Fruit fly (Drosophila melanogaster) whole organism, embryonic: ENCODE results near the gene CG10584.

Experiments used
- Abd-B ChIP-seq: fragments of 200-800 bp; sonication (Bioruptor generic); optimal IDR thresholded peaks from 2 replicates; lab custom pipeline; 2018; ENCODE audit warnings: missing biosample characterization, mild to moderate bottlenecking, missing genetic modification characterization, moderate library complexity
- Ada2b ChIP-seq: fragments of 200-800 bp; sonication (Bioruptor generic); IDR thresholded peaks from 2 replicates; pipeline ENCODE4 v1.3.6; 2022; ENCODE audit warnings: missing biosample characterization, missing genetic modification characterization
- Atf3 ChIP-seq: fragments of 200-800 bp; sonication (Bioruptor generic); optimal IDR thresholded peaks from 3 replicates; lab custom pipeline; 2016; ENCODE audit warnings: missing biosample characterization, missing genetic modification characterization
- CG10543 ChIP-seq: fragments of 200-800 bp; sonication (Bioruptor generic); optimal IDR thresholded peaks from 3 replicates; lab custom pipeline; 2017; ENCODE audit warnings: missing biosample characterization, mild to moderate bottlenecking, missing genetic modification characterization, moderate library complexity
- CG11085 ChIP-seq: fragments of 200-800 bp; sonication (Bioruptor generic); IDR thresholded peaks from 2 replicates; pipeline ENCODE4 v1.3.6; 2022; ENCODE audit warnings: missing biosample characterization, missing genetic modification characterization
- CG13296 ChIP-seq: fragments of 200-800 bp; sonication (Bioruptor generic); optimal IDR thresholded peaks from 3 replicates; lab custom pipeline; 2018; ENCODE audit warnings: missing biosample characterization, mild to moderate bottlenecking, missing genetic modification characterization
- CG13424 ChIP-seq: fragments of 200-800 bp; sonication (Bioruptor generic); optimal IDR thresholded peaks from 2 replicates; lab custom pipeline; 2019; ENCODE audit warnings: missing biosample characterization, mild to moderate bottlenecking, missing genetic modification characterization, moderate library complexity
- CG14014 ChIP-seq: fragments of 200-800 bp; sonication (Bioruptor generic); IDR thresholded peaks from 2 replicates; pipeline ENCODE4 v1.3.6; 2022; ENCODE audit warnings: missing biosample characterization, missing genetic modification characterization
- CG14050 ChIP-seq: fragments of 200-800 bp; sonication (Bioruptor generic); IDR thresholded peaks from 3 replicates; pipeline ENCODE4 v1.3.6; 2022; ENCODE audit warnings: missing biosample characterization, missing genetic modification characterization
- CG14965 ChIP-seq: fragments of 200-800 bp; sonication (Bioruptor generic); optimal IDR thresholded peaks from 2 replicates; lab custom pipeline; 2016; ENCODE audit warnings: missing biosample characterization, missing genetic modification characterization, borderline replicate concordance
- CG15011 ChIP-seq: fragments of 200-800 bp; sonication (Bioruptor generic); optimal IDR thresholded peaks from 3 replicates; lab custom pipeline; 2018; ENCODE audit warnings: missing biosample characterization, mild to moderate bottlenecking, missing genetic modification characterization
- CG15269 ChIP-seq: fragments of 200-800 bp; sonication (Bioruptor generic); optimal IDR thresholded peaks from 2 replicates; lab custom pipeline; 2018; ENCODE audit warnings: missing biosample characterization, mild to moderate bottlenecking, missing genetic modification characterization, moderate library complexity
- CG15479 ChIP-seq: fragments of 200-800 bp; sonication (Bioruptor generic); optimal IDR thresholded peaks from 3 replicates; lab custom pipeline; 2019; ENCODE audit warnings: missing biosample characterization, mild to moderate bottlenecking, missing genetic modification characterization, moderate library complexity
- CG15696 ChIP-seq: fragments of 200-800 bp; sonication (Bioruptor generic); optimal IDR thresholded peaks from 2 replicates; lab custom pipeline; 2019; ENCODE audit warnings: missing biosample characterization, mild to moderate bottlenecking, missing genetic modification characterization, moderate library complexity
- CG1602 ChIP-seq: fragments of 200-800 bp; sonication (Bioruptor generic); optimal IDR thresholded peaks from 3 replicates; lab custom pipeline; 2016; ENCODE audit warnings: missing biosample characterization, missing genetic modification characterization
- CG17912 ChIP-seq: fragments of 200-800 bp; sonication (Bioruptor generic); optimal IDR thresholded peaks from 2 replicates; lab custom pipeline; 2018; ENCODE audit warnings: missing biosample characterization, mild to moderate bottlenecking, missing genetic modification characterization
- CG18262 ChIP-seq: fragments of 200-800 bp; optimal IDR thresholded peaks from 3 replicates; lab custom pipeline; 2019; ENCODE audit warnings: missing biosample characterization, mild to moderate bottlenecking, missing genetic modification characterization, moderate library complexity
- CG2120 ChIP-seq: fragments of 200-800 bp; sonication (Bioruptor generic); optimal IDR thresholded peaks from 3 replicates; lab custom pipeline; 2016; ENCODE audit warnings: missing biosample characterization, missing genetic modification characterization
- CG42726 ChIP-seq: fragments of 200-800 bp; sonication (Bioruptor generic); IDR thresholded peaks from 2 replicates; pipeline ENCODE4 v1.3.6; 2022; ENCODE audit warnings: missing biosample characterization, missing genetic modification characterization; ENCODE audit not compliant: partially characterized antibody
- CG4730 ChIP-seq: fragments of 200-800 bp; sonication (Bioruptor generic); IDR thresholded peaks from 2 replicates; pipeline ENCODE4 v1.3.6; 2022; ENCODE audit warnings: missing biosample characterization, missing genetic modification characterization
- CG6813 ChIP-seq: fragments of 200-800 bp; sonication (Bioruptor generic); optimal IDR thresholded peaks from 2 replicates; lab custom pipeline; 2017; ENCODE audit warnings: missing biosample characterization, missing genetic modification characterization, mild to moderate bottlenecking, moderate library complexity, missing genetic modification reagents
- CG7839 ChIP-seq: fragments of 200-800 bp; sonication (Bioruptor generic); optimal IDR thresholded peaks from 3 replicates; lab custom pipeline; 2018; ENCODE audit warnings: missing biosample characterization, mild to moderate bottlenecking, missing genetic modification characterization, moderate library complexity
- CG8359 ChIP-seq: fragments of 200-800 bp; sonication (Bioruptor generic); optimal IDR thresholded peaks from 2 replicates; lab custom pipeline; 2017; ENCODE audit warnings: missing biosample characterization, mild to moderate bottlenecking, missing genetic modification characterization, borderline replicate concordance
- Doc2 ChIP-seq: fragments of 200-800 bp; sonication (Bioruptor generic); IDR thresholded peaks from 2 replicates; pipeline ENCODE4 v1.3.6; 2022; ENCODE audit warnings: missing biosample characterization, missing genetic modification characterization
- HmgZ ChIP-seq: fragments of 200-800 bp; sonication (Bioruptor generic); optimal IDR thresholded peaks from 2 replicates; lab custom pipeline; 2018; ENCODE audit warnings: missing biosample characterization, mild to moderate bottlenecking, missing genetic modification characterization
- MESR4 ChIP-seq: fragments of 200-800 bp; sonication (Bioruptor generic); optimal IDR thresholded peaks from 2 replicates; lab custom pipeline; 2018; ENCODE audit warnings: missing biosample characterization, mild to moderate bottlenecking, missing genetic modification characterization, moderate library complexity
- Meics ChIP-seq: fragments of 200-800 bp; sonication (Bioruptor generic); optimal IDR thresholded peaks from 2 replicates; lab custom pipeline; 2017; ENCODE audit warnings: missing biosample characterization, mild to moderate bottlenecking, missing genetic modification characterization
- Neu2 ChIP-seq: fragments of 200-800 bp; sonication (Bioruptor generic); optimal IDR thresholded peaks from 3 replicates; lab custom pipeline; 2016; ENCODE audit warnings: missing biosample characterization, missing genetic modification characterization, borderline replicate concordance
- Ptx1 ChIP-seq: fragments of 200-800 bp; sonication (Bioruptor generic); IDR thresholded peaks from 2 replicates; pipeline ENCODE4 v1.3.6; 2022; ENCODE audit warnings: missing biosample characterization, missing genetic modification characterization
- YL-1 ChIP-seq: fragments of 200-800 bp; sonication (Bioruptor generic); optimal IDR thresholded peaks from 3 replicates; lab custom pipeline; 2017; ENCODE audit warnings: missing biosample characterization, mild to moderate bottlenecking, missing genetic modification characterization
- ap ChIP-seq: fragments of 200-800 bp; sonication (Bioruptor generic); IDR thresholded peaks from 2 replicates; pipeline ENCODE4 v1.3.6; 2022; ENCODE audit warnings: missing biosample characterization, missing genetic modification characterization
- ato ChIP-seq: fragments of 200-800 bp; sonication (Bioruptor generic); IDR thresholded peaks from 2 replicates; pipeline ENCODE4 v1.3.6; 2022; ENCODE audit warnings: missing biosample characterization, missing genetic modification characterization; ENCODE audit not compliant: partially characterized antibody
- bcd ChIP-seq: fragments of 200-800 bp; sonication (Bioruptor generic); optimal IDR thresholded peaks from 2 replicates; lab custom pipeline; 2017; ENCODE audit warnings: missing biosample characterization, mild to moderate bottlenecking, missing genetic modification characterization
- ci ChIP-seq: fragments of 200-800 bp; sonication (Bioruptor generic); IDR thresholded peaks from 3 replicates; pipeline ENCODE4 v1.3.6; 2022; ENCODE audit warnings: missing biosample characterization, missing genetic modification characterization
- fd102C ChIP-seq: fragments of 200-800 bp; sonication (Bioruptor generic); optimal IDR thresholded peaks from 2 replicates; lab custom pipeline; 2018; ENCODE audit warnings: missing biosample characterization, mild to moderate bottlenecking, missing genetic modification characterization, moderate library complexity
- fru ChIP-seq: fragments of >200 bp; optimal IDR thresholded peaks from 2 replicates; lab custom pipeline; 2017
- fu2 ChIP-seq: fragments of 200-800 bp; sonication (Bioruptor generic); optimal IDR thresholded peaks from 2 replicates; lab custom pipeline; 2016; ENCODE audit warnings: missing biosample characterization, missing genetic modification characterization
- gcm ChIP-seq: fragments of 200-800 bp; sonication (Bioruptor generic); optimal IDR thresholded peaks from 2 replicates; lab custom pipeline; 2019; ENCODE audit warnings: missing biosample characterization, mild to moderate bottlenecking, missing genetic modification characterization, moderate library complexity
- gfzf ChIP-seq: fragments of 200-800 bp; sonication (Bioruptor generic); optimal IDR thresholded peaks from 2 replicates; lab custom pipeline; 2016; ENCODE audit warnings: missing biosample characterization, mild to moderate bottlenecking, missing genetic modification characterization, moderate library complexity
- hb ChIP-seq: fragments of 200-800 bp; sonication (Bioruptor generic); IDR thresholded peaks from 3 replicates; pipeline ENCODE4 v1.3.6; 2022; ENCODE audit warnings: missing biosample characterization, missing genetic modification characterization; ENCODE audit not compliant: partially characterized antibody
- inv ChIP-seq: fragments of 200-800 bp; sonication (Bioruptor generic); IDR thresholded peaks from 2 replicates; pipeline ENCODE4 v1.3.6; 2022; ENCODE audit warnings: missing biosample characterization, missing genetic modification characterization; ENCODE audit not compliant: partially characterized antibody
- lilli ChIP-seq: fragments of 200-800 bp; sonication (Bioruptor generic); optimal IDR thresholded peaks from 3 replicates; lab custom pipeline; 2016; ENCODE audit warnings: missing biosample characterization, missing genetic modification characterization
- onecut ChIP-seq: fragments of 200-800 bp; sonication (Bioruptor generic); IDR thresholded peaks from 2 replicates; pipeline ENCODE4 v1.3.6; 2022; ENCODE audit warnings: missing biosample characterization, missing genetic modification characterization
- pros ChIP-seq: fragments of 200-800 bp; sonication (Bioruptor generic); optimal IDR thresholded peaks from 3 replicates; lab custom pipeline; 2019; ENCODE audit warnings: missing biosample characterization, mild to moderate bottlenecking, missing genetic modification characterization, moderate library complexity
- pum ChIP-seq: fragments of 200-800 bp; sonication (Bioruptor generic); optimal IDR thresholded peaks from 2 replicates; lab custom pipeline; 2016; ENCODE audit warnings: missing biosample characterization, missing genetic modification characterization
- salm ChIP-seq: fragments of 200-800 bp; sonication (Bioruptor generic); optimal IDR thresholded peaks from 2 replicates; lab custom pipeline; 2018; ENCODE audit warnings: missing biosample characterization, mild to moderate bottlenecking, missing genetic modification characterization
- so ChIP-seq: fragments of 200-800 bp; sonication (Bioruptor generic); IDR thresholded peaks from 3 replicates; pipeline ENCODE4 v1.3.6; 2022; ENCODE audit warnings: missing biosample characterization, missing genetic modification characterization
- unpg ChIP-seq: fragments of 200-800 bp; sonication (Bioruptor generic); optimal IDR thresholded peaks from 3 replicates; lab custom pipeline; 2018; ENCODE audit warnings: missing biosample characterization, mild to moderate bottlenecking, missing genetic modification characterization, moderate library complexity
- zfh2 ChIP-seq: fragments of 200-800 bp; sonication (Bioruptor generic); optimal IDR thresholded peaks from 2 replicates; lab custom pipeline; 2016; ENCODE audit warnings: missing biosample characterization, missing genetic modification characterization

The CG10584 gene

DNA sequence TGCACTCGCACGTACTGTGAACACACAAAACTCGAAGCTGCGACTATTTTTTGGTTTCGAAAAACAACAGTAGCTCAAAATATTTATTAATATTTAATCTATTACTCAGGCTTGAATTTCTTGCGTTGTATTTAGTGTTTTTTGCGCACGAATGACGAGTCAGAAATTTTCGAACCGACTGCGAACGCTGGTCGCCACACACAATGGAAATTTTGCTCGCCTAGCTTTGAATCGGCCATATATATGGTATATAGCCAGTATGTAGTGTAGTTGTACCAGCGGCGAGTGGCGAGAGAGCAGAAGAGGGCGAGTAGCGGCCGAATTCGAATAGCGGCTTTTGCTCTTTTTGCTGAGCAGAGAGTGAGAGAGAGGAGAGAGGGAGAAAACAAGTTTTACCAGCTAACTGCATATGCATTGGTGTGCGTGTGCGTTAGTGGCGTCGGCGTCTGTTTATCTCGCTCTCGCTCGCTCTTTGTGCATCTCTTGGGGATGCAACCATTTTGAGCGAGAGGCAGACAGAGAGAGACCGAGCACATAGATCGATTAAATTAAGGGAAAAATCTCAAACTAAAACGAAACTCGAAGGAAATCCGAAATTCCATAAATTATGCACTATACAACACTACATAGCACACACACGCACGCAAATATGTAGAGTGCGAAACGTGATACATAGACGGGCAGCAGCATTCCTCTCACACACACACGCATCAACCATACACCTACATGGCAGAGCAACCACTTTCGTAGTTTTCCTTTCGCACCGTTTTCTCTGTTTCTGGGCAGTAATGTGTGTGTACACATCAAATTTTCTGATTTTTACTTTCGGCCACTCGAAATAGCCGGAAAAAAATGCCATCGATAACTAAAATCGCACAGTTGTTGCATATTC, 4.9 kb downstream of the CG10584 start (continued):
- no peak for TF ChIP-seq CG14050 (GFP tag; lab: Robert Waterston, UW)
- no peak for TF ChIP-seq zfh2
- TF ChIP-seq CG2120, result peak; percentile 17
- TF ChIP-seq pros (GFP tag; lab: Kevin White, UChicago), result peak; percentile 87
- no peak for TF ChIP-seq CG13296 (GFP tag; lab: Kevin White, UChicago)
- TF ChIP-seq CG15011 (GFP tag; lab: Kevin White, UChicago), result no peak
- peak; percentile 62; the same call in 1 of the 3 replicates for TF ChIP-seq ci (GFP tag; lab: Robert Waterston, UW)
- no peak for TF ChIP-seq Ptx1
- TF ChIP-seq CG14965 (GFP tag; lab: Kevin White, UChicago), result no peak
- no peak for TF ChIP-seq CG1602 (GFP tag; lab: Kevin White, UChicago)
- no peak for TF ChIP-seq ap
- TF ChIP-seq CG42726 (GFP tag; lab: Robert Waterston, UW), result no peak
- TF ChIP-seq CG14014 (GFP tag; lab: Robert Waterston, UW), result no peak
- peak; percentile 88 for TF ChIP-seq onecut
- no peak for TF ChIP-seq CG10543 (GFP tag; lab: Kevin White, UChicago)
- no peak for TF ChIP-seq Abd-B (GFP tag; lab: Kevin White, UChicago)
- no peak for TF ChIP-seq pum
- no peak for TF ChIP-seq inv (GFP tag; lab: Robert Waterston, UW)
- no peak for TF ChIP-seq MESR4 (GFP tag; lab: Kevin White, UChicago)
- no peak for TF ChIP-seq unpg (GFP tag; lab: Kevin White, UChicago)
- peak; percentile 32 for TF ChIP-seq Meics (GFP tag; lab: Kevin White, UChicago)
- no peak for TF ChIP-seq salm (tag; lab: Kevin White, UChicago)
- no peak for TF ChIP-seq HmgZ
- peak; percentile 5 for TF ChIP-seq gfzf (GFP tag; lab: Kevin White, UChicago)
- no peak for TF ChIP-seq CG4730 (GFP tag; lab: Robert Waterston, UW)
- TF ChIP-seq CG7839 (tag; lab: Kevin White, UChicago), result peak; percentile 32
- TF ChIP-seq CG8359 (GFP tag; lab: Kevin White, UChicago), result no peak
- no peak for TF ChIP-seq CG18262 (tag; lab: Kevin White, UChicago)
- no peak for TF ChIP-seq fd102C
- no peak for TF ChIP-seq CG15696 (tag; lab: Kevin White, UChicago)
- TF ChIP-seq so (GFP tag; lab: Robert Waterston, UW), result 0 out of 3 replicates have a peak, but pooled peaks have one; percentile 7
- TF ChIP-seq CG13424 (tag; lab: Kevin White, UChicago), result no peak
- TF ChIP-seq CG15269 (tag; lab: Kevin White, UChicago), result no peak
- no peak for TF ChIP-seq CG17912 (GFP tag; lab: Kevin White, UChicago)
- no peak for TF ChIP-seq YL-1 (GFP tag; lab: Kevin White, UChicago)
- no peak for TF ChIP-seq Ada2b (GFP tag; lab: Robert Waterston, UW)
- TF ChIP-seq fu2 (GFP tag; lab: Kevin White, UChicago), result no peak
- TF ChIP-seq hb (GFP tag; lab: Robert Waterston, UW), result no peak
- TF ChIP-seq bcd (GFP tag; lab: Kevin White, UChicago), result no peak
- no peak for TF ChIP-seq CG11085 (GFP tag; lab: Robert Waterston, UW)
- TF ChIP-seq CG6813 (GFP tag; lab: Kevin White, UChicago), result no peak
- TF ChIP-seq Neu2 (GFP tag; lab: Kevin White, UChicago), result no peak
- TF ChIP-seq Atf3 (GFP tag; lab: Kevin White, UChicago), result no peak
- TF ChIP-seq gcm (GFP tag; lab: Kevin White, UChicago), result no peak
- no peak for TF ChIP-seq Doc2 (GFP tag; lab: Robert Waterston, UW)
- TF ChIP-seq ato (GFP tag; lab: Robert Waterston, UW), result no peak
- TF ChIP-seq CG15479 (GFP tag; lab: Kevin White, UChicago), result peak; percentile 50
- peak; percentile 36 for TF ChIP-seq fru (lab: Kevin White, UChicago)
- TF ChIP-seq lilli (GFP tag; lab: Kevin White, UChicago), result no peak
